Worm (Caenorhabditis elegans) whole organism, L4/young adult: ENCODE data around the gene nas-3.

Experiments used
- W03F9.2 ChIP-seq: fragments of 150-350 bp; optimal IDR thresholded peaks from 2 replicates; lab custom pipeline; 2014; ENCODE audit warnings: missing biosample characterization, missing genetic modification characterization
- dao-5 ChIP-seq: sonication (generic microtip); optimal IDR thresholded peaks from 2 replicates; lab custom pipeline; 2016; ENCODE audit warnings: missing genotype, missing genetic modification characterization, moderate library complexity, missing compliant biosample characterization
- him-1 ChIP-seq: sonication (generic microtip); optimal IDR thresholded peaks from 2 replicates; lab custom pipeline; 2016; ENCODE audit warnings: missing genotype, missing genetic modification reagents, missing genetic modification characterization, missing compliant biosample characterization

- no peak for TF ChIP-seq him-1 (tag; lab: Kevin White, UChicago)
- TF ChIP-seq dao-5 (tag; lab: Kevin White, UChicago): no peak
- TF ChIP-seq W03F9.2 (tag; lab: Kevin White, UChicago): no peak
Measured at ce11 chrV:9527337-9527736, 49.4 kb downstream of the nas-3 start.
